Fruit fly (Drosophila melanogaster) whole organism, embryonic: ENCODE data around the gene TTLL4A.
A peak's percentile ranks its signal among the peaks of the same experiment; 100 is the strongest.

Experiments used
- B-H1 ChIP-seq: fragments of 200-800 bp; sonication (Bioruptor generic); IDR thresholded peaks from 3 replicates; pipeline ENCODE4 v1.3.6; 2022; ENCODE audit warnings: missing biosample characterization, missing genetic modification characterization
- CG11085 ChIP-seq: fragments of 200-800 bp; sonication (Bioruptor generic); IDR thresholded peaks from 2 replicates; pipeline ENCODE4 v1.3.6; 2022; ENCODE audit warnings: missing biosample characterization, missing genetic modification characterization
- CG11247 ChIP-seq: fragments of 200-800 bp; sonication (Bioruptor generic); IDR thresholded peaks from 2 replicates; pipeline ENCODE4 v1.3.6; 2022; ENCODE audit warnings: missing biosample characterization, missing genetic modification characterization
- CG15601 ChIP-seq: fragments of 200-800 bp; sonication (Bioruptor generic); optimal IDR thresholded peaks from 3 replicates; lab custom pipeline; 2019; ENCODE audit warnings: missing biosample characterization, mild to moderate bottlenecking, missing genetic modification characterization, moderate library complexity
- CG15696 ChIP-seq: fragments of 200-800 bp; sonication (Bioruptor generic); optimal IDR thresholded peaks from 2 replicates; lab custom pipeline; 2019; ENCODE audit warnings: missing biosample characterization, mild to moderate bottlenecking, missing genetic modification characterization, moderate library complexity
- CG1832 ChIP-seq: fragments of 200-800 bp; sonication (Bioruptor generic); optimal IDR thresholded peaks from 2 replicates; lab custom pipeline; 2017; ENCODE audit warnings: missing biosample characterization, mild to moderate bottlenecking, missing genetic modification characterization, inconsistent platforms
- CG2116 ChIP-seq: fragments of 200-800 bp; sonication (Bioruptor generic); optimal IDR thresholded peaks from 3 replicates; lab custom pipeline; 2018; ENCODE audit warnings: missing biosample characterization, mild to moderate bottlenecking, missing genetic modification characterization
- CG2120 ChIP-seq: fragments of 200-800 bp; sonication (Bioruptor generic); optimal IDR thresholded peaks from 3 replicates; lab custom pipeline; 2016; ENCODE audit warnings: missing biosample characterization, missing genetic modification characterization
- CG3065 ChIP-seq: fragments of 200-800 bp; sonication (Bioruptor generic); optimal IDR thresholded peaks from 2 replicates; lab custom pipeline; 2016; ENCODE audit warnings: missing biosample characterization, missing genetic modification characterization
- CG3163 ChIP-seq: fragments of 200-800 bp; sonication (Bioruptor generic); optimal IDR thresholded peaks from 3 replicates; lab custom pipeline; 2016; ENCODE audit warnings: missing biosample characterization, missing genetic modification characterization
- CG9437 ChIP-seq: fragments of 200-800 bp; sonication (Bioruptor generic); optimal IDR thresholded peaks from 2 replicates; lab custom pipeline; 2018; ENCODE audit warnings: missing biosample characterization, mild to moderate bottlenecking, missing genetic modification characterization
- Camta ChIP-seq: fragments of 200-800 bp; sonication (Bioruptor generic); optimal IDR thresholded peaks from 2 replicates; lab custom pipeline; 2016; ENCODE audit warnings: missing biosample characterization, missing genetic modification characterization
- Dref ChIP-seq: fragments of 200-800 bp; sonication (Bioruptor generic); IDR thresholded peaks from 2 replicates; pipeline ENCODE4 v1.3.6; 2022; ENCODE audit warnings: missing biosample characterization, missing genetic modification characterization
- HLH54F ChIP-seq: fragments of 200-800 bp; sonication (Bioruptor generic); optimal IDR thresholded peaks from 3 replicates; lab custom pipeline; 2016; ENCODE audit warnings: missing biosample characterization, missing genetic modification characterization
- Hmr ChIP-seq: fragments of 200-800 bp; sonication (Bioruptor generic); optimal IDR thresholded peaks from 3 replicates; lab custom pipeline; 2017; ENCODE audit warnings: mild to moderate bottlenecking, missing biosample characterization, missing genetic modification reagents, missing genetic modification characterization
- Hmx ChIP-seq: fragments of 200-800 bp; sonication (Bioruptor generic); optimal IDR thresholded peaks from 2 replicates; lab custom pipeline; 2016; ENCODE audit warnings: missing biosample characterization, missing genetic modification characterization
- MBD-R2 ChIP-seq: fragments of 200-800 bp; sonication (Bioruptor generic); IDR thresholded peaks from 2 replicates; pipeline ENCODE4 v1.3.6; 2022; ENCODE audit warnings: missing biosample characterization, missing genetic modification characterization
- Mad ChIP-seq: fragments of 200-800 bp; sonication (Bioruptor generic); optimal IDR thresholded peaks from 2 replicates; lab custom pipeline; 2016; ENCODE audit warnings: missing biosample characterization, missing genetic modification characterization
- Mrtf ChIP-seq: fragments of 200-800 bp; sonication (Bioruptor generic); IDR thresholded peaks from 3 replicates; pipeline ENCODE4 v1.3.6; 2022; ENCODE audit warnings: missing biosample characterization, missing genetic modification characterization
- Nf-YC ChIP-seq: fragments of 200-800 bp; optimal IDR thresholded peaks from 3 replicates; lab custom pipeline; 2019; ENCODE audit warnings: missing biosample characterization, mild to moderate bottlenecking, missing genetic modification characterization, moderate library complexity
- Oli ChIP-seq: fragments of 200-800 bp; sonication (Bioruptor generic); optimal IDR thresholded peaks from 2 replicates; lab custom pipeline; 2018; ENCODE audit warnings: missing biosample characterization, mild to moderate bottlenecking, missing genetic modification characterization, moderate library complexity
- Poxn ChIP-seq: fragments of 200-800 bp; sonication (Bioruptor generic); IDR thresholded peaks from 2 replicates; pipeline ENCODE4 v1.3.6; 2022; ENCODE audit warnings: missing biosample characterization, missing genetic modification characterization
- Scr ChIP-seq: fragments of 200-800 bp; sonication (Bioruptor generic); IDR thresholded peaks from 2 replicates; pipeline ENCODE4 v1.3.6; 2022; ENCODE audit warnings: missing biosample characterization, missing genetic modification characterization; ENCODE audit not compliant: partially characterized antibody
- Spps ChIP-seq: fragments of 200-800 bp; sonication (Bioruptor generic); optimal IDR thresholded peaks from 2 replicates; lab custom pipeline; 2018; ENCODE audit warnings: missing biosample characterization, mild to moderate bottlenecking, missing genetic modification characterization
- Trl ChIP-seq, 3 experiments: fragments of >200 bp in 2 of 3; fragments of 200-800 bp in 1 of 3; sonication (Bioruptor generic) in 1 of 3; optimal IDR thresholded peaks; 2 replicates in 1 of 3; 3 replicates in 2 of 3; lab custom pipeline; 2016 to 2017; ENCODE audit warnings: missing biosample characterization in 1 of 3, missing genetic modification characterization in 1 of 3
- Xrp1 ChIP-seq: fragments of 200-800 bp; sonication (Bioruptor generic); IDR thresholded peaks from 2 replicates; pipeline ENCODE4 v1.3.6; 2022; ENCODE audit warnings: missing biosample characterization, missing genetic modification characterization
- az2 ChIP-seq: fragments of 200-800 bp; sonication (Bioruptor generic); optimal IDR thresholded peaks from 3 replicates; lab custom pipeline; 2016; ENCODE audit warnings: missing biosample characterization, missing genetic modification characterization
- bab2 ChIP-seq: fragments of 200-800 bp; sonication (Bioruptor generic); optimal IDR thresholded peaks from 2 replicates; lab custom pipeline; 2016; ENCODE audit warnings: missing biosample characterization, missing genetic modification characterization
- chif ChIP-seq, 2 experiments: fragments of 200-800 bp; sonication (Bioruptor generic); optimal IDR thresholded peaks; 3 replicates each; lab custom pipeline; 2016; ENCODE audit warnings: missing biosample characterization in 2 of 2, missing genetic modification characterization in 2 of 2
- croc ChIP-seq: fragments of 200-800 bp; sonication (Bioruptor generic); conservative IDR thresholded peaks from 3 replicates; pipeline ENCODE4 v1.3.6; 2022; ENCODE audit warnings: missing biosample characterization, missing genetic modification characterization
- dati ChIP-seq: fragments of 200-800 bp; sonication (Bioruptor generic); IDR thresholded peaks from 2 replicates; pipeline ENCODE4 v1.3.6; 2022; ENCODE audit warnings: missing biosample characterization, missing genetic modification characterization
- dysf ChIP-seq: fragments of 200-800 bp; sonication (Bioruptor generic); IDR thresholded peaks from 3 replicates; pipeline ENCODE4 v1.3.6; 2022; ENCODE audit warnings: missing biosample characterization, missing genetic modification characterization
- gce ChIP-seq: fragments of 200-800 bp; sonication (Bioruptor generic); IDR thresholded peaks from 3 replicates; pipeline ENCODE4 v1.3.6; 2022; ENCODE audit warnings: missing biosample characterization, missing genetic modification characterization
- gem ChIP-seq: fragments of 200-800 bp; sonication (Bioruptor generic); optimal IDR thresholded peaks from 2 replicates; lab custom pipeline; 2019; ENCODE audit warnings: missing biosample characterization, mild to moderate bottlenecking, missing genetic modification characterization, moderate library complexity
- jigr1 ChIP-seq: fragments of 200-800 bp; sonication (Bioruptor generic); IDR thresholded peaks from 3 replicates; pipeline ENCODE4 v1.3.6; 2022; ENCODE audit warnings: missing biosample characterization, missing genetic modification characterization
- klu ChIP-seq: fragments of 200-800 bp; sonication (Bioruptor generic); IDR thresholded peaks from 2 replicates; pipeline ENCODE4 v1.3.6; 2022; ENCODE audit warnings: missing biosample characterization, missing genetic modification characterization
- lola ChIP-seq, 3 experiments: fragments of >200 bp in 2 of 3; fragments of 200-800 bp in 1 of 3; sonication (Bioruptor generic) in 1 of 3; optimal IDR thresholded peaks; 2 replicates each; lab custom pipeline; 2017 to 2019; ENCODE audit warnings: missing biosample characterization in 3 of 3, missing genetic modification characterization in 3 of 3, mild to moderate bottlenecking in 1 of 3, moderate library complexity in 1 of 3
- nau ChIP-seq: fragments of 200-800 bp; sonication (Bioruptor generic); optimal IDR thresholded peaks from 3 replicates; lab custom pipeline; 2017; ENCODE audit warnings: missing biosample characterization, mild to moderate bottlenecking, missing genetic modification characterization, missing genetic modification reagents
- nerfin-1 ChIP-seq: fragments of 200-800 bp; sonication (Bioruptor generic); optimal IDR thresholded peaks from 3 replicates; lab custom pipeline; 2019; ENCODE audit warnings: missing biosample characterization, mild to moderate bottlenecking, missing genetic modification characterization, moderate library complexity
- pfk ChIP-seq: fragments of 200-800 bp; sonication (Bioruptor generic); optimal IDR thresholded peaks from 2 replicates; lab custom pipeline; 2018; ENCODE audit warnings: missing biosample characterization, mild to moderate bottlenecking, missing genetic modification characterization, moderate library complexity
- prd ChIP-seq, 3 experiments: fragments of >200 bp in 2 of 3; fragments of 200-800 bp in 1 of 3; sonication (Bioruptor generic) in 1 of 3; optimal IDR thresholded peaks in 2 of 3; IDR thresholded peaks in 1 of 3; 2 replicates in 2 of 3; 3 replicates in 1 of 3; pipeline versions ENCODE4 v1.3.6 to Lab custom; 2017 to 2022; ENCODE audit warnings: missing biosample characterization in 1 of 3, missing genetic modification characterization in 1 of 3
- slbo ChIP-seq: fragments of 200-800 bp; sonication (Bioruptor generic); IDR thresholded peaks from 2 replicates; pipeline ENCODE4 v1.3.6; 2022; ENCODE audit warnings: missing biosample characterization, missing genetic modification characterization
- stwl ChIP-seq: fragments of 200-800 bp; sonication (Bioruptor generic); optimal IDR thresholded peaks from 3 replicates; lab custom pipeline; 2018; ENCODE audit warnings: missing biosample characterization, mild to moderate bottlenecking, missing genetic modification characterization, moderate library complexity
- tll ChIP-seq, 2 experiments: fragments of 200-800 bp in 1 of 2; fragments of >200 bp in 1 of 2; sonication (Bioruptor generic) in 1 of 2; optimal IDR thresholded peaks; 2 replicates each; lab custom pipeline; 2017 to 2019; ENCODE audit warnings: missing biosample characterization in 2 of 2, missing genetic modification characterization in 2 of 2, mild to moderate bottlenecking in 1 of 2, moderate library complexity in 1 of 2
- tup ChIP-seq: fragments of 200-800 bp; sonication (Bioruptor generic); optimal IDR thresholded peaks from 2 replicates; lab custom pipeline; 2016; ENCODE audit warnings: missing biosample characterization, mild to moderate bottlenecking, missing genetic modification characterization, moderate library complexity
- usp ChIP-seq: fragments of >200 bp; optimal IDR thresholded peaks from 2 replicates; lab custom pipeline; 2017; ENCODE audit warnings: missing biosample characterization, missing genetic modification characterization
- vfl ChIP-seq: fragments of 200-800 bp; sonication (Bioruptor generic); optimal IDR thresholded peaks from 2 replicates; lab custom pipeline; 2016; ENCODE audit warnings: missing biosample characterization, missing genetic modification characterization

Gene TTLL4A

DNA sequence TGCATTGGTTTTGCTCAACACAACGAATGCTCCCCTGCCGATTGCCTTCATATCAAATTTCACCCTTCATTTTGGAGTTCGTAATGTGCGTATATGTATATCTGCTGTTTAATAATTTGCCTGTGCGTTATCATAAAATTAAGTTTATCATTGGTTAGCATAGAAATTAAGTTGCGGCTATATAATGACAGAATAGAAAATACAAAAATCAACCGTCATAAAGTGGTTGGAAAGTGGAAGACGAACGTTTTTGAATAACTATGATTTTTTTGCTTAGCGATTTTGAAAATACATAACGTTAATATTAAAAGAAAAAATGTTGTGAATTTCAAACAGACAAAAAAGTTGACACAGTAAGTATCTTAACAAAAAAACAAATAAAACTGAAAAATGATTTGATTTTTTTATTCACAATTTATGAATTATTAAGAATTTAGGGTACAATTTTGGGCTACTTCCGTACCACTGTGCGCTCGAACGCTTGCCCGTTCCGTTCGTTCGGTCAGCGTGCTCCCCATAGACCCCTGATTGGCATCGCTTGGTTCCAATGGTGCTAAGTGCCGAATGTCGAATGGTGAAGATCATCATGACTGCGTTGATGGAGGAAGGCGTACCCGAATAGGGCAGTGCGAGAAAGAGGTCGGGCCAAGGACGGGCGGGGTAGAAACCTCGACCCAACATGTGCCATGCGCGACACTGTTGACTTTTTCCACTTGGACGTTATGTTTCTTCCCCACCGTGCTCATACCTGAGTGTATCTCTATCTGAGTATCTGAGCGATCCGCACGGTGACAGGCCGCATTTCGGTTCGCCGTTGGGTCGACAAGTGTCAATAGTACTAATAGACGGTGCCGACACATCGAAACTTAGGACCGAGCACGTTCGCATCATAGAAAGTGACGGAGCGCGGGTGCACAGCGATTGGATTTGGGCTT, 48.6 kb downstream of the TTLL4A start (continued):
- TF ChIP-seq az2 (GFP tag; lab: Kevin White, UChicago) = peak; percentile 71
- peak; percentile 45 for TF ChIP-seq bab2 (GFP tag; lab: Kevin White, UChicago)
- TF ChIP-seq CG3065 = no peak
- TF ChIP-seq Scr = no peak
- peak; percentile 47; the same call in 1 of the 2 replicates for TF ChIP-seq klu (GFP tag; lab: Robert Waterston, UW)
- peak; percentile 87 for TF ChIP-seq gem (tag; lab: Kevin White, UChicago)
- no peak for TF ChIP-seq jigr1 (GFP tag; lab: Robert Waterston, UW)
- TF ChIP-seq lola (GFP tag; optimal IDR thresholded peaks at IDR 0.05; lab: Kevin White, UChicago) = peak in 1 of 3 experiments; percentile 76
- TF ChIP-seq Spps (tag; lab: Kevin White, UChicago) = peak; percentile 15
- TF ChIP-seq CG9437 = peak; percentile 53
- TF ChIP-seq Xrp1 (GFP tag; lab: Robert Waterston, UW) = peak; percentile 30; the same call in 1 of the 2 replicates
- TF ChIP-seq Camta (GFP tag; lab: Kevin White, UChicago) = peak; percentile 31
- no peak; the same call in 2 of the 3 replicates for TF ChIP-seq B-H1 (GFP tag; lab: Robert Waterston, UW)
- TF ChIP-seq CG15696 (tag; lab: Kevin White, UChicago) = no peak
- no peak for TF ChIP-seq Nf-YC
- peak; percentile 27; the same call in 2 of the 3 replicates for TF ChIP-seq croc (GFP tag; lab: Robert Waterston, UW)
- TF ChIP-seq stwl (tag; lab: Kevin White, UChicago) = no peak
- TF ChIP-seq Dref (GFP tag; lab: Robert Waterston, UW) = no peak
- TF ChIP-seq usp (GFP tag; lab: Kevin White, UChicago) = no peak
- TF ChIP-seq Mrtf (GFP tag; lab: Robert Waterston, UW) = no peak
- TF ChIP-seq CG11085 = no peak
- peak; percentile 43 for TF ChIP-seq slbo
- peak; percentile 10; the same call in 1 of the 2 replicates for TF ChIP-seq CG11247 (GFP tag; lab: Robert Waterston, UW)
- no peak for TF ChIP-seq MBD-R2
- peak; percentile 28 for TF ChIP-seq Mad (GFP tag; lab: Kevin White, UChicago)
- no peak for TF ChIP-seq pfk
- no peak for TF ChIP-seq gce
- TF ChIP-seq Trl (optimal IDR thresholded peaks at IDR 0.05; lab: Kevin White, UChicago) = no peak
- TF ChIP-seq Trl (GFP tag; optimal IDR thresholded peaks at IDR 0.05; lab: Kevin White, UChicago) = peak; percentile 37
- TF ChIP-seq CG2116 (GFP tag; lab: Kevin White, UChicago) = peak; percentile 5
- TF ChIP-seq prd (optimal IDR thresholded peaks at IDR 0.05; lab: Kevin White, UChicago) = no peak
- TF ChIP-seq prd (GFP tag; IDR thresholded peaks at IDR 0.05; lab: Robert Waterston, UW) = peak; percentile 6; the same call in 1 of the 3 replicates
- TF ChIP-seq nerfin-1 = no peak
- TF ChIP-seq vfl = peak; percentile 11
- TF ChIP-seq tup = peak; percentile 16
- TF ChIP-seq dati (GFP tag; lab: Robert Waterston, UW) = no peak
- TF ChIP-seq HLH54F (GFP tag; lab: Kevin White, UChicago) = peak; percentile 20
- TF ChIP-seq dysf = peak; percentile 64
- TF ChIP-seq chif (GFP tag; optimal IDR thresholded peaks at IDR 0.05; lab: Kevin White, UChicago) = peak in 1 of 2 experiments; percentile 58
- TF ChIP-seq CG1832 (GFP tag; lab: Kevin White, UChicago) = no peak
- TF ChIP-seq tll (GFP tag; optimal IDR thresholded peaks at IDR 0.05; lab: Kevin White, UChicago) = no peak
- TF ChIP-seq CG3163 (GFP tag; lab: Kevin White, UChicago) = no peak
- TF ChIP-seq Oli (tag; lab: Kevin White, UChicago) = peak; percentile 80
- peak; percentile 34 for TF ChIP-seq nau (GFP tag; lab: Kevin White, UChicago)
- TF ChIP-seq Poxn (GFP tag; lab: Robert Waterston, UW) = no peak
- TF ChIP-seq CG2120 (GFP tag; lab: Kevin White, UChicago) = peak; percentile 67
- peak; percentile 39 for TF ChIP-seq Hmr
- TF ChIP-seq CG15601 (tag; lab: Kevin White, UChicago) = peak; percentile 28
- TF ChIP-seq Hmx (GFP tag; lab: Kevin White, UChicago) = no peak
